Worm (Caenorhabditis elegans): ENCODE measurements around the gene F59B8.1.

DNA sequence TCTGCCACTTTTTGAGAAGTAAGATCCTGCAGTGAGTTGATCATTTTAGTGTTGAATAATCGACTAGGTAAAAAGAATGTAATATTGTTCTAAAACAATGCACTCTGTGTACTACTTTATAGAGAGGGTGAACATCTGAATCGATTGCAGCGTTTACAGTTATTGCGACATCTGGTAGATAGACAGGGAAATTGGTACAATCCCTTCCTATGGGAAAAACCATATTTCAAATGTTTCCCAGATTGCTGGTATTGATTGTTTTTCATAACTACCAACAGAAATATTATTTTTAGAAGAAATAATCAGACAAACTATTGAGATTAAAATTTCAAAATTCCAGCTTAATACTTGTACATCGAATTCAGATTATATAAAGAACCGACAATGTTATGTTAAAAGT is 57.0 kb downstream of the F59B8.1 start, which contains the start of gene gadr-2:
- no peak for TF ChIP-seq nhr-237 (tag; optimal IDR thresholded peaks at IDR 0.05)
- no peak for TF ChIP-seq bed-3 (GFP tag; optimal IDR thresholded peaks at IDR 0.05)
- no peak for TF ChIP-seq blmp-1 (tag; optimal IDR thresholded peaks at IDR 0.05)
- no peak for TF ChIP-seq nhr-76 (tag; optimal IDR thresholded peaks at IDR 0.05)
- no peak for TF ChIP-seq lin-13 (tag; optimal IDR thresholded peaks at IDR 0.05)
- TF ChIP-seq sptf-1 (tag; optimal IDR thresholded peaks at IDR 0.05): no peak
- no peak for TF ChIP-seq unc-62 (GFP tag; optimal IDR thresholded peaks at IDR 0.05)
- no peak for TF ChIP-seq mep-1 (tag; optimal IDR thresholded peaks at IDR 0.05)
- TF ChIP-seq mab-5 (tag; optimal IDR thresholded peaks at IDR 0.05): no peak
- TF ChIP-seq elt-3 (tag; optimal IDR thresholded peaks at IDR 0.05): no peak
- TF ChIP-seq ham-2 (GFP tag; optimal IDR thresholded peaks at IDR 0.05): no peak

Measured in whole organism, mixed stage, embryonic.